Worm (Caenorhabditis elegans) whole organism, mixed stage, embryonic: Measurements from ENCODE around the gene ceh-14.
A peak's percentile ranks its signal among the peaks of the same experiment; 100 is the strongest.

Experiments used
- M03D4.4 ChIP-seq: sonication (generic microtip); optimal IDR thresholded peaks from 2 replicates; lab custom pipeline; 2017; ENCODE audit warnings: mild to moderate bottlenecking, missing genetic modification characterization, missing compliant biosample characterization
- bed-3 ChIP-seq: fragments of 200-800 bp; sonication (Bioruptor generic); optimal IDR thresholded peaks from 3 replicates; lab custom pipeline; 2018; ENCODE audit warnings: mild to moderate bottlenecking, missing genetic modification characterization, moderate library complexity, missing compliant biosample characterization
- blmp-1 ChIP-seq: fragments of 150-350 bp; optimal IDR thresholded peaks from 2 replicates; lab custom pipeline; 2014; ENCODE audit warnings: missing biosample characterization, missing genetic modification characterization
- ceh-39 ChIP-seq: fragments of 150-350 bp; optimal IDR thresholded peaks from 2 replicates; lab custom pipeline; 2014; ENCODE audit warnings: missing biosample characterization, missing genetic modification characterization
- ceh-43 ChIP-seq: fragments of 200-800 bp; sonication (Bioruptor generic); optimal IDR thresholded peaks from 2 replicates; lab custom pipeline; 2018; ENCODE audit warnings: mild to moderate bottlenecking, missing genetic modification characterization, moderate library complexity, missing compliant biosample characterization
- ceh-83 ChIP-seq: fragments of 200-800 bp; sonication (Bioruptor generic); optimal IDR thresholded peaks from 2 replicates; lab custom pipeline; 2018; ENCODE audit warnings: mild to moderate bottlenecking, missing genetic modification characterization, missing compliant biosample characterization
- ces-1 ChIP-seq: fragments of 150-350 bp; optimal IDR thresholded peaks from 2 replicates; lab custom pipeline; 2014; ENCODE audit warnings: missing biosample characterization, missing genetic modification reagents, missing genetic modification characterization
- cnd-1 ChIP-seq: fragments of 200-800 bp; sonication (Bioruptor generic); optimal IDR thresholded peaks from 2 replicates; lab custom pipeline; 2018; ENCODE audit warnings: mild to moderate bottlenecking, missing genetic modification characterization, missing compliant biosample characterization
- drap-1 ChIP-seq: fragments of 200-800 bp; sonication (Bioruptor generic); optimal IDR thresholded peaks from 3 replicates; lab custom pipeline; 2018; ENCODE audit warnings: mild to moderate bottlenecking, missing genetic modification characterization, missing compliant biosample characterization
- elt-1 ChIP-seq: sonication (generic microtip); optimal IDR thresholded peaks from 2 replicates; lab custom pipeline; 2017; ENCODE audit warnings: missing genetic modification characterization, mild to moderate bottlenecking, missing compliant biosample characterization, antibody characterized with exemption, moderate library complexity, borderline replicate concordance; ENCODE audit not compliant: insufficient read depth
- elt-3 ChIP-seq: fragments of 150-350 bp; optimal IDR thresholded peaks from 2 replicates; lab custom pipeline; 2014; ENCODE audit warnings: missing biosample characterization, missing genetic modification characterization
- flh-1 ChIP-seq: fragments of 200-800 bp; sonication (Bioruptor generic); optimal IDR thresholded peaks from 2 replicates; lab custom pipeline; 2018; ENCODE audit warnings: mild to moderate bottlenecking, missing genetic modification characterization, moderate library complexity, missing compliant biosample characterization
- ham-2 ChIP-seq: fragments of 200-800 bp; sonication (Bioruptor generic); optimal IDR thresholded peaks from 2 replicates; lab custom pipeline; 2018; ENCODE audit warnings: mild to moderate bottlenecking, missing genetic modification characterization, missing compliant biosample characterization
- hlh-1 ChIP-seq: fragments of 150-350 bp; optimal IDR thresholded peaks from 2 replicates; lab custom pipeline; 2014; ENCODE audit warnings: missing biosample characterization, missing genetic modification reagents, missing genetic modification characterization
- lin-13 ChIP-seq: fragments of 150-350 bp; optimal IDR thresholded peaks from 2 replicates; lab custom pipeline; 2014; ENCODE audit warnings: missing biosample characterization, missing genetic modification characterization
- lin-32 ChIP-seq: fragments of 200-800 bp; sonication (Bioruptor generic); optimal IDR thresholded peaks from 2 replicates; lab custom pipeline; 2018; ENCODE audit warnings: mild to moderate bottlenecking, missing genetic modification characterization, missing compliant biosample characterization
- lsy-2 ChIP-seq: fragments of 150-350 bp; optimal IDR thresholded peaks from 2 replicates; lab custom pipeline; 2014; ENCODE audit warnings: missing biosample characterization, missing genetic modification characterization
- mab-5 ChIP-seq: fragments of 150-350 bp; optimal IDR thresholded peaks from 2 replicates; lab custom pipeline; 2014; ENCODE audit warnings: missing biosample characterization, missing genetic modification characterization
- mep-1 ChIP-seq: fragments of 150-350 bp; optimal IDR thresholded peaks from 2 replicates; lab custom pipeline; 2017; ENCODE audit warnings: missing biosample characterization, missing genetic modification reagents, missing genetic modification characterization, inconsistent platforms
- mls-2 ChIP-seq: sonication (generic microtip); optimal IDR thresholded peaks from 2 replicates; lab custom pipeline; 2016; ENCODE audit warnings: mild to moderate bottlenecking, missing genetic modification characterization, moderate library complexity, missing compliant biosample characterization
- nhr-12 ChIP-seq: fragments of 150-350 bp; optimal IDR thresholded peaks from 2 replicates; lab custom pipeline; 2014; ENCODE audit warnings: missing biosample characterization, missing genetic modification characterization
- nhr-2 ChIP-seq: fragments of 150-350 bp; optimal IDR thresholded peaks from 2 replicates; lab custom pipeline; 2014; ENCODE audit warnings: missing biosample characterization, missing genetic modification characterization
- nhr-237 ChIP-seq: fragments of 150-350 bp; optimal IDR thresholded peaks from 2 replicates; lab custom pipeline; 2014; ENCODE audit warnings: missing biosample characterization, missing genetic modification characterization
- nhr-28 ChIP-seq: fragments of 150-350 bp; optimal IDR thresholded peaks from 2 replicates; lab custom pipeline; 2014; ENCODE audit warnings: missing biosample characterization, missing genetic modification characterization
- nhr-76 ChIP-seq: sonication (generic microtip); optimal IDR thresholded peaks from 2 replicates; lab custom pipeline; 2017; ENCODE audit warnings: missing biosample characterization, missing genetic modification characterization
- pha-4 ChIP-seq: fragments of 150-350 bp; optimal IDR thresholded peaks from 2 replicates; lab custom pipeline; 2018; ENCODE audit warnings: missing biosample characterization, missing genetic modification reagents, missing genetic modification characterization
- sem-2 ChIP-seq: fragments of 200-800 bp; sonication (Bioruptor generic); optimal IDR thresholded peaks from 2 replicates; lab custom pipeline; 2018; ENCODE audit warnings: mild to moderate bottlenecking, missing genetic modification characterization, missing compliant biosample characterization
- snpc-4 ChIP-seq: fragments of 150-350 bp; optimal IDR thresholded peaks from 2 replicates; lab custom pipeline; 2014; ENCODE audit warnings: missing biosample characterization, missing genetic modification characterization
- sptf-1 ChIP-seq: sonication (generic microtip); optimal IDR thresholded peaks from 2 replicates; lab custom pipeline; 2017; ENCODE audit warnings: mild to moderate bottlenecking, missing genetic modification characterization, moderate library complexity, missing compliant biosample characterization
- tbx-8 ChIP-seq: fragments of 200-800 bp; sonication (Bioruptor generic); optimal IDR thresholded peaks from 2 replicates; lab custom pipeline; 2018; ENCODE audit warnings: mild to moderate bottlenecking, missing genetic modification characterization, moderate library complexity, missing compliant biosample characterization
- unc-120 ChIP-seq: sonication (generic microtip); optimal IDR thresholded peaks from 2 replicates; lab custom pipeline; 2017; ENCODE audit warnings: missing genetic modification characterization, missing compliant biosample characterization; ENCODE audit not compliant: poor library complexity, severe bottlenecking
- unc-39 ChIP-seq: fragments of 150-350 bp; optimal IDR thresholded peaks from 2 replicates; lab custom pipeline; 2014; ENCODE audit warnings: missing biosample characterization, missing genetic modification characterization
- unc-62 ChIP-seq: fragments of 150-350 bp; optimal IDR thresholded peaks from 2 replicates; lab custom pipeline; 2014; ENCODE audit warnings: missing biosample characterization, missing genetic modification reagents, missing genetic modification characterization
- zip-8 ChIP-seq: fragments of 150-350 bp; optimal IDR thresholded peaks from 2 replicates; lab custom pipeline; 2014; ENCODE audit warnings: missing biosample characterization, missing genetic modification characterization
- ztf-11 ChIP-seq: fragments of 150-350 bp; optimal IDR thresholded peaks from 2 replicates; lab custom pipeline; 2014; ENCODE audit warnings: missing biosample characterization, missing genetic modification characterization

The ceh-14 gene

DNA sequence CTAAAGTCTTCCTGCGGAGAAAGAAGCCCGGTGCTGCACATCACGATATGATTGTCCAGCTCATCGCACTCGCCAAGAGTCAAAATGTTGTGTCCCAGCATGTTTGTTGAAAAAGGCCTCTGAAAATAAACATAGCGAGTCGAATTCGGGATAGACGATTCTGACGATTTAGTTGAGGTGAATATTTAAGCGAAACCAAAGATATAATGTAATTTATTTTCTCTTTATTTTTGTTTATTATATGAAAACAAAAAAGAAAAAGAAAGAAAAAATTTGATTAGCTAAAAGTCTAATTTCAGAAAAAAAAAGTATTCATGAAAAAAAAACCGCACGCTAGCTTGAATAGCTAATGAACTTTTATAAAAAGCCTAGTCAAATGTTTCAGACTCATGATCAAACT, at the start of gene ceh-14:
ceh-14 (minus strand) TSS at position 101 of the 400 bp plus-strand sequence.
- no peak for TF ChIP-seq unc-39
- TF ChIP-seq lin-32 = no peak
- no peak for TF ChIP-seq ztf-11 (tag; lab: Kevin White, UChicago)
- no peak for TF ChIP-seq nhr-76 (tag; lab: Kevin White, UChicago)
- TF ChIP-seq hlh-1 (tag; lab: Kevin White, UChicago) = no peak
- TF ChIP-seq M03D4.4 (tag; lab: Kevin White, UChicago) = no peak
- no peak for TF ChIP-seq ham-2 (GFP tag; lab: Kevin White, UChicago)
- TF ChIP-seq elt-1 (tag; lab: Kevin White, UChicago) = no peak
- TF ChIP-seq cnd-1 (tag; lab: Kevin White, UChicago) = no peak

ce11 chrX:7582223-7582622, 49.7 kb upstream of the ceh-14 start:
- TF ChIP-seq nhr-2 (tag; lab: Kevin White, UChicago) = no peak
- TF ChIP-seq unc-120 (tag; lab: Kevin White, UChicago) = no peak
- no peak for TF ChIP-seq sptf-1 (tag; lab: Kevin White, UChicago)
- no peak for TF ChIP-seq nhr-76 (tag; lab: Kevin White, UChicago)
- TF ChIP-seq lsy-2 = no peak
- TF ChIP-seq, all 35 proteins: peak for 0

ce11 chrX:7578308-7578707, 45.8 kb upstream of the ceh-14 start:
- TF ChIP-seq unc-62 (GFP tag; lab: Kevin White, UChicago) (no peak), cnd-1 (tag; lab: Kevin White, UChicago) (no peak)

- no peak for TF ChIP-seq unc-39
- peak; percentile 15 for TF ChIP-seq sptf-1 (tag; lab: Kevin White, UChicago)
- no peak for TF ChIP-seq sem-2
- no peak for TF ChIP-seq ces-1 (GFP tag; lab: Kevin White, UChicago)
- TF ChIP-seq ceh-43 (GFP tag; lab: Kevin White, UChicago) = no peak
- no peak for TF ChIP-seq nhr-28 (tag; lab: Kevin White, UChicago)
- no peak for TF ChIP-seq nhr-12 (tag; lab: Kevin White, UChicago)
- no peak for TF ChIP-seq flh-1 (GFP tag; lab: Kevin White, UChicago)
- peak; percentile 23 for TF ChIP-seq mls-2 (tag; lab: Kevin White, UChicago)
- TF ChIP-seq drap-1 (GFP tag; lab: Kevin White, UChicago) = no peak
- no peak for TF ChIP-seq elt-3 (tag; lab: Kevin White, UChicago)
- no peak for TF ChIP-seq mep-1 (tag; lab: Kevin White, UChicago)
- TF ChIP-seq hlh-1 (tag; lab: Kevin White, UChicago) = no peak
- TF ChIP-seq lin-13 (tag; lab: Kevin White, UChicago) = no peak
- TF ChIP-seq nhr-76 (tag; lab: Kevin White, UChicago) = no peak
- TF ChIP-seq ceh-39 = no peak
- TF ChIP-seq nhr-2 (tag; lab: Kevin White, UChicago) = no peak
- no peak for TF ChIP-seq zip-8 (tag; lab: Kevin White, UChicago)
- no peak for TF ChIP-seq unc-62 (GFP tag; lab: Kevin White, UChicago)
- no peak for TF ChIP-seq snpc-4 (tag; lab: Kevin White, UChicago)
- TF ChIP-seq pha-4 = no peak
- TF ChIP-seq blmp-1 (tag; lab: Kevin White, UChicago) = no peak
- TF ChIP-seq ceh-83 (GFP tag; lab: Kevin White, UChicago) = no peak
- no peak for TF ChIP-seq bed-3 (GFP tag; lab: Kevin White, UChicago)
- no peak for TF ChIP-seq tbx-8 (GFP tag; lab: Kevin White, UChicago)
- TF ChIP-seq cnd-1 (tag; lab: Kevin White, UChicago) = peak; percentile 34
- no peak for TF ChIP-seq nhr-237 (tag; lab: Kevin White, UChicago)
- TF ChIP-seq M03D4.4 (tag; lab: Kevin White, UChicago) = peak; percentile 17
- TF ChIP-seq mab-5 = no peak
- no peak for TF ChIP-seq lsy-2
- TF ChIP-seq elt-1 (tag; lab: Kevin White, UChicago) = peak; percentile 49
- TF ChIP-seq lin-32 = no peak
- no peak for TF ChIP-seq ztf-11 (tag; lab: Kevin White, UChicago)
- peak; percentile 19 for TF ChIP-seq ham-2 (GFP tag; lab: Kevin White, UChicago)
- no peak for TF ChIP-seq unc-120 (tag; lab: Kevin White, UChicago)
Measured at ce11 chrX:7577458-7578158, 45.1 kb upstream of the ceh-14 start.
